Fruit fly (Drosophila melanogaster): ENCODE data around the gene Taf6.

- TF ChIP-seq gl (tag; optimal IDR thresholded peaks at IDR 0.05) (no peak), Ets98B (GFP tag; IDR thresholded peaks at IDR 0.05) (no peak), CG13204 (GFP tag; optimal IDR thresholded peaks at IDR 0.05) (no peak), CG14655 (GFP tag; optimal IDR thresholded peaks at IDR 0.05) (no peak), CG8159 (tag; optimal IDR thresholded peaks at IDR 0.05) (no peak), Pif1B (GFP tag; optimal IDR thresholded peaks at IDR 0.05) (no peak), EcR (GFP tag; optimal IDR thresholded peaks at IDR 0.05) (no peak), Snoo (tag; optimal IDR thresholded peaks at IDR 0.05) (no peak), CG4496 (GFP tag; IDR thresholded peaks at IDR 0.05) (no peak), D1 (tag; optimal IDR thresholded peaks at IDR 0.05) (no peak), CG9948 (tag; optimal IDR thresholded peaks at IDR 0.05) (no peak), CG32121 (GFP tag; IDR thresholded peaks at IDR 0.05) (no peak), CG15710 (tag; optimal IDR thresholded peaks at IDR 0.05) (no peak), rn (GFP tag; IDR thresholded peaks at IDR 0.05) (no peak)
Measured at dm6 chr3L:19650121-19650520, 51.2 kb downstream of the Taf6 start.
